Fruit fly (Drosophila melanogaster): ENCODE measurements around the gene CG42238.

CG42238 gene

DNA sequence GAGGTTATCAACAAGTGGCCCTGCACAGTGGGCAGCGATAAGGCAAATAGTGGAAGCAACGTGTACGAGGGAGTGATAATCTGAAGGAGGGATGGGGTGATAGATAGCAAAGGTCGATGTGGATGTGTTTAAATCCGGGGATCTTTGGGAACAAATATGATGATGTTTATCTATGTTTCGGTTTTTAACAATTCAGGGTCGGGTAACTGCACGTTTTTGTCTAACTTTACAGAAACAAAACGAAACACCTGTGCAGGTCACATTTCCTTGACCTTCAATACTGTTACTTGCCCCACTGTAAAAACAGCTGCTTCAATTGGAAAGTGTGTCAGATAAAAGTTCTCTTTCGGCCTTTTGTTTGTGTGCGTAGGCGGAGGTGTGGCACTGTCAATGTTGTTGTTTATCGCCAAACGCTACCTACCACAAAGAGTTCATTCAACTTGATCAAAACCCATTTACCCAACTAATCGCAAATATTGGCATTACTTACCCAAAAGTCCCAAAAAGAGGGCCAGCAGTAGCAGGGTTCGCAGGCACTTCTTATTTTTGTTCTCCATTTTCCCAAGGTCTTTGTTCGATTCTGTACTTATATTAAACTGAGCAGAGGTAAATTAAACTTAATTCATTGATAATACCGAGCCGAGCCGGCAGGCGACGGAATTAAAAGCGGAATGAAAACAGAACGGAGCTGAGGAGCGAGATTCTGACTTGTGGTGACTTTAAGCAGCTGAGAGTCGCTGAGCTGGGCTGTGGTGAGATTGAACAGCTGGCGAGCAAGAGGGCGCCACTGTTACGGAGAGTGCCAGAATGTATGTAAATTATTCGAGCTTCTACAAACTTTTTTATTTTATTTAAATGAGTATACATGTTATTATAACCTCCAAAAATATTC lies 129.5 kb downstream of the CG42238 start, which contains the start of gene Mtp (continued):
- TF ChIP-seq ERR (GFP tag; optimal IDR thresholded peaks at IDR 0.05) (peak; percentile 80), Usf (GFP tag; optimal IDR thresholded peaks at IDR 0.05) (peak; percentile 69), Xrp1 (GFP tag; IDR thresholded peaks at IDR 0.05) (peak; percentile 77), prd (optimal IDR thresholded peaks at IDR 0.05) (no peak), prd (GFP tag; IDR thresholded peaks at IDR 0.05) (no peak; the same call in 2 of the 3 replicates), NC2α (GFP tag; optimal IDR thresholded peaks at IDR 0.05) (peak; percentile 57), CG2202 (tag; optimal IDR thresholded peaks at IDR 0.05) (peak; percentile 71), CG12942 (GFP tag; optimal IDR thresholded peaks at IDR 0.05) (peak; percentile 67), shn (GFP tag; optimal IDR thresholded peaks at IDR 0.05) (peak; percentile 88), CG4617 (GFP tag; optimal IDR thresholded peaks at IDR 0.05; ENCODE audit: borderline replicate concordance) (peak; percentile 19), nmo (GFP tag; optimal IDR thresholded peaks at IDR 0.05) (peak; percentile 81), CG30020 (tag; optimal IDR thresholded peaks at IDR 0.05) (peak; percentile 58), CG8478 (optimal IDR thresholded peaks at IDR 0.05) (no peak), Atf6 (GFP tag; IDR thresholded peaks at IDR 0.05) (peak; percentile 57), Asciz (GFP tag; optimal IDR thresholded peaks at IDR 0.05) (peak; percentile 65), corto (GFP tag; optimal IDR thresholded peaks at IDR 0.05) (no peak), CG33557 (GFP tag; optimal IDR thresholded peaks at IDR 0.05) (peak; percentile 79), abd-A (tag; optimal IDR thresholded peaks at IDR 0.05) (no peak), pho (GFP tag; optimal IDR thresholded peaks at IDR 0.05) (peak; percentile 67), CG15073 (GFP tag; optimal IDR thresholded peaks at IDR 0.05) (no peak), Poxn (GFP tag; IDR thresholded peaks at IDR 0.05) (no peak), slbo (GFP tag; IDR thresholded peaks at IDR 0.05) (peak; percentile 46), Spps (tag; optimal IDR thresholded peaks at IDR 0.05) (peak; percentile 4), tap (tag; optimal IDR thresholded peaks at IDR 0.05) (peak; percentile 52), Med (GFP tag) (peak; percentile 96), Mrtf (GFP tag; IDR thresholded peaks at IDR 0.05) (no peak; the same call in 2 of the 3 replicates), Nf-YC (tag; optimal IDR thresholded peaks at IDR 0.05) (peak; percentile 27), fd64A (GFP tag; optimal IDR thresholded peaks at IDR 0.05) (peak; percentile 47), run (tag; optimal IDR thresholded peaks at IDR 0.05) (no peak), maf-S (GFP tag; optimal IDR thresholded peaks at IDR 0.05) (peak; percentile 64), wdn (GFP tag; IDR thresholded peaks at IDR 0.05) (peak; percentile 45; the same call in 1 of the 2 replicates), CG2129 (GFP tag; IDR thresholded peaks at IDR 0.05; ENCODE audit: partially characterized antibody) (no peak), ems (GFP tag; optimal IDR thresholded peaks at IDR 0.05) (peak; percentile 76), Bteb2 (GFP tag; optimal IDR thresholded peaks at IDR 0.05) (peak; percentile 48), sd (tag; optimal IDR thresholded peaks at IDR 0.05) (peak; percentile 29), mam (GFP tag; optimal IDR thresholded peaks at IDR 0.05) (peak; percentile 55), nerfin-1 (tag; optimal IDR thresholded peaks at IDR 0.05) (peak; percentile 38), insv (GFP tag; optimal IDR thresholded peaks at IDR 0.05) (peak in 1 of 2 experiments; percentile 10), seq (GFP tag; IDR thresholded peaks at IDR 0.05) (peak; percentile 78), Trl (optimal IDR thresholded peaks at IDR 0.05) (peak; percentile 3 to 4), Trl (GFP tag; optimal IDR thresholded peaks at IDR 0.05) (peak; percentile 75), CG12744 (GFP tag; optimal IDR thresholded peaks at IDR 0.05) (peak; percentile 43), al (GFP tag; IDR thresholded peaks at IDR 0.05) (peak; percentile 47; the same call in 1 of the 2 replicates), CG17829 (tag; optimal IDR thresholded peaks at IDR 0.05) (peak; percentile 67), CG3065 (GFP tag; optimal IDR thresholded peaks at IDR 0.05) (peak; percentile 67), en (GFP tag; optimal IDR thresholded peaks at IDR 0.05) (peak; percentile 54), vnd (GFP tag; IDR thresholded peaks at IDR 0.05; ENCODE audit: partially characterized antibody) (no peak), da (GFP tag; optimal IDR thresholded peaks at IDR 0.05) (peak; percentile 31), CG34224 (GFP tag; IDR thresholded peaks at IDR 0.05; ENCODE audit: partially characterized antibody) (peak; percentile 32; the same call in 2 of the 3 replicates), CG12104 (GFP tag; optimal IDR thresholded peaks at IDR 0.05) (peak; percentile 79)
